Worm (Caenorhabditis elegans): ENCODE data around the gene B0310.6.

The B0310.6 gene

ce11 chrX:487669-488068 is 43.1 kb downstream of the B0310.6 start (continued):
- TF ChIP-seq lin-1 (GFP tag; IDR thresholded peaks at IDR 0.05) (peak; percentile 57; the same call in 1 of the 2 replicates), pha-4 (GFP tag; IDR thresholded peaks at IDR 0.05) (peak; percentile 66; the same call in 1 of the 2 replicates), pha-4 (tag; optimal IDR thresholded peaks at IDR 0.05) (no peak), lsy-2 (tag; optimal IDR thresholded peaks at IDR 0.05) (no peak), duxl-1 (tag; optimal IDR thresholded peaks at IDR 0.05; ENCODE audit: poor library complexity) (no peak), unc-62 (GFP tag; optimal IDR thresholded peaks at IDR 0.05 in 1 of 2) (no peak), unc-62 (tag; optimal IDR thresholded peaks at IDR 0.05) (no peak), dmd-8 (GFP tag; IDR thresholded peaks at IDR 0.05) (peak; percentile 78; the same call in 1 of the 2 replicates), daf-19 (GFP tag; conservative IDR thresholded peaks at IDR 0.05) (0 out of 2 replicates have a peak, but pooled peaks have one; percentile 41), lin-29 (GFP tag; IDR thresholded peaks at IDR 0.05) (no peak), aha-1 (tag) (peak; percentile 78), dmd-9 (GFP tag; IDR thresholded peaks at IDR 0.05) (no peak), mep-1 (tag; optimal IDR thresholded peaks at IDR 0.05) (no peak), mdt-29 (GFP tag; IDR thresholded peaks at IDR 0.05) (peak; percentile 72; the same call in 1 of the 2 replicates), skn-1 (tag; optimal IDR thresholded peaks at IDR 0.05) (no peak), ceh-44 (GFP tag; IDR thresholded peaks at IDR 0.05) (peak; percentile 68; the same call in 1 of the 2 replicates), zfp-3 (GFP tag; conservative IDR thresholded peaks at IDR 0.05) (no peak)

DNA sequence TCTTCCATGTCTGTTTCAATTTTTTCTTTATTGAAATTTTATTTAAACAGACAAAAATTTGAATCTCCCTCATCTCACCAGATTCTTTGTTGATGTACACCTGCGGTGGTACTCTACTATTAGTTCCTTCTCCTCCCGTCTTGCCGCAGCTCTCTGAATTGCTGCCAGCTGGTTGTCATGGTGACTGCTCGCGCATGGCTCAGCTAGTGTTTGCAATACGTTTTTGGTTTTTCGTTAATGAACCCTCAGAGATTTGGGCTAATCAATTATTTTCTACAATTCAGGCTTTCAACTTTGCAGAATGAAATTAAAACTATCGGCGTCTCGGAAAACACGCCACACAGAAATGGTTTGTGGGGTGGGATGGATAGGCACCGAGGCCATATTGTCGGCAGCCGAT is 49.7 kb downstream of the B0310.6 start, which contains the start of gene che-2:
Gene che-2, plus strand, starts transcription at position 301 of the 400 bp plus-strand sequence.
- TF ChIP-seq dmd-9 (GFP tag; IDR thresholded peaks at IDR 0.05) = no peak
- no peak for TF ChIP-seq aly-2 (tag; optimal IDR thresholded peaks at IDR 0.05)
- TF ChIP-seq nhr-111 (GFP tag; optimal IDR thresholded peaks at IDR 0.05) = no peak
- no peak for TF ChIP-seq attf-4 (tag; optimal IDR thresholded peaks at IDR 0.05)
- TF ChIP-seq Y75B8A.6 (GFP tag; IDR thresholded peaks at IDR 0.05) = no peak
- TF ChIP-seq madf-9 (GFP tag; conservative IDR thresholded peaks at IDR 0.05) = no peak
- no peak for TF ChIP-seq F10B5.3 (tag; optimal IDR thresholded peaks at IDR 0.05)
- TF ChIP-seq ceh-20 (GFP tag; IDR thresholded peaks at IDR 0.05) = no peak
- TF ChIP-seq zag-1 (tag; optimal IDR thresholded peaks at IDR 0.05) = no peak
- no peak for TF ChIP-seq lin-39 (tag; optimal IDR thresholded peaks at IDR 0.05)
- no peak for TF ChIP-seq hif-1 (tag; optimal IDR thresholded peaks at IDR 0.05)
- TF ChIP-seq mdt-29 (GFP tag; IDR thresholded peaks at IDR 0.05) = no peak
- TF ChIP-seq fos-1 (tag; optimal IDR thresholded peaks at IDR 0.05) = no peak
- no peak for TF ChIP-seq pqm-1 (tag; optimal IDR thresholded peaks at IDR 0.05)
- TF ChIP-seq Y5F2A.4 (GFP tag; optimal IDR thresholded peaks at IDR 0.05) = no peak
- TF ChIP-seq zfp-2 (tag; optimal IDR thresholded peaks at IDR 0.05) = no peak
- TF ChIP-seq dmd-8 (GFP tag; IDR thresholded peaks at IDR 0.05) = no peak
